Worm (Caenorhabditis elegans): ENCODE data around the gene coh-3.

DNA sequence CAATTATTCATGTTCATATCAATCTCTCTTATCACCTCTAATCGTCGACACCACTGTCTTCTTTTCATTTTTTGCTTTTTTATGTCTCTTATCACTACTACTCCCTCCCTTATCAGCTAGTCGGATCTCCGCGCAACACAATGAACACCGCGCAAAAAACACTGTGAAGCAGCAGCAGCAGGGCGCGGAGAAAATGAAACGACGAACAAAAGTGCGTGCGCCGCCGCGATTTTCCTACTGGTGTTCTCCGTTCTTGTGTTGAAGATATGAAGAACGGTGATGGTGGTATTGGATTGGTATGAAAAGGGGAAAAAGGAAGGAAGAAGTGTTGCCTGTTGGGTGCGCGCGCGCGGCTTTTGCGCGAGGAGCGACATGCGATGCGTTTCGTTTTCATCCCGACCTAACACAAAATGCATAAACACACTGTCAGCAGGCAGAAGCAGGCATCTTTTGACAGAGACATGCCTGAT, 48.6 kb downstream of the coh-3 start:
- TF ChIP-seq F52B5.7 (tag; optimal IDR thresholded peaks at IDR 0.05) = no peak
- TF ChIP-seq ets-4 (GFP tag; optimal IDR thresholded peaks at IDR 0.05) = no peak
- no peak for TF ChIP-seq ztf-22 (GFP tag; optimal IDR thresholded peaks at IDR 0.05)
- TF ChIP-seq Y53F4B.3 (GFP tag; IDR thresholded peaks at IDR 0.05) = no peak
- no peak for TF ChIP-seq D2030.7 (GFP tag; IDR thresholded peaks at IDR 0.05)
- TF ChIP-seq ceh-100 (GFP tag; IDR thresholded peaks at IDR 0.05) = no peak
